Worm (Caenorhabditis elegans) whole organism, L4/young adult: Measurements from ENCODE around the gene T16G1.3.

ENCODE experiments used
- W03F9.2 ChIP-seq: fragments of 150-350 bp; optimal IDR thresholded peaks from 2 replicates; lab custom pipeline; 2014; ENCODE audit warnings: missing biosample characterization, missing genetic modification characterization
- dao-5 ChIP-seq: sonication (generic microtip); optimal IDR thresholded peaks from 2 replicates; lab custom pipeline; 2016; ENCODE audit warnings: missing genotype, missing genetic modification characterization, moderate library complexity, missing compliant biosample characterization
- him-1 ChIP-seq: sonication (generic microtip); optimal IDR thresholded peaks from 2 replicates; lab custom pipeline; 2016; ENCODE audit warnings: missing genotype, missing genetic modification reagents, missing genetic modification characterization, missing compliant biosample characterization

DNA sequence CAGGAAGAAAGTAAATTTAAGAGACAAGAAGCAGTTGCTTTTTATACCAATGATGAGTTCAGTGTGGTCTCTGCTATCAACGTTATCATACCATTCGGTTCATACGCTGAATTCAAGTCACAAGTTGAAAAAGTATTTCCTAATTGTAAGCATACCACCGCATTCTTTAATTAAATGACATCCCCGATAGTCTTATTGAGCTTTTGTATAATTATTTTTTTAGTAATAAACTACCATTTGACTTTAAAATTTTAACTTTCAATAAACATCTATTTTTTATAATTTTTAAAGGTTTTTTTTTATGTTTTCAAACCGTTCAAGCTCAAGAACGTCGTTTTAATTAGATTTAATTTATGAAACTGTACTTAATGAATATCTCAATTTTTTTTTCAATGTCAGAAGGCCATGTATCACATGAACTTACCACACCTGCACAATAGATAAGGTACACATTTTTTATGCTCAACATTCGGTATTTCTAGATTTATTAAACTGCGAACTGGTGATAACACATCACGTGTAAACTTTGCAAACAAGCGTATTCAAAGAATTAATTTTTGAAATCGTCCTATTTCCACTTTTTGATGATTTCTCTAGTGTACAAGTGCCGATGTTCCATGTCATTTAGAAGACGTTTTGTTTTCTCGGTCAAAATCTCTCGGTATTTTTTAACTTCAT lies 2.2 kb downstream of the T16G1.3 start, which contains the start of gene T16G1.4:
- TF ChIP-seq dao-5 (tag; lab: Kevin White, UChicago) (no peak), him-1 (tag; lab: Kevin White, UChicago) (no peak), W03F9.2 (tag; lab: Kevin White, UChicago) (no peak)
